Fruit fly (Drosophila melanogaster) whole organism, pupa: ENCODE measurements around the gene Vps4.

Source experiments
- CG12605 ChIP-seq: fragments of 200-800 bp; sonication (Bioruptor generic); IDR thresholded peaks from 2 replicates; pipeline ENCODE4 v1.3.6; 2022; ENCODE audit warnings: missing biosample characterization, missing genetic modification characterization
- Pif1B ChIP-seq: fragments of 200-800 bp; sonication (Bioruptor generic); optimal IDR thresholded peaks from 3 replicates; lab custom pipeline; 2016; ENCODE audit warnings: missing biosample characterization, missing genetic modification characterization

- TF ChIP-seq Pif1B, result no peak
- TF ChIP-seq CG12605 (GFP tag; lab: Robert Waterston, UW), result no peak
Observed at dm6 chrX:17887877-17888276, 19.6 kb upstream of the Vps4 start, which contains the start of gene CG6788.
